Fruit fly (Drosophila melanogaster) whole organism, adult: ENCODE results near the gene capu.

Experiments used
- CG5204 ChIP-seq: fragments of 200-800 bp; sonication (Bioruptor generic); optimal IDR thresholded peaks from 2 replicates; lab custom pipeline; 2016; ENCODE audit warnings: missing biosample characterization, missing genetic modification characterization
- CG7045 ChIP-seq: fragments of 200-800 bp; sonication (Bioruptor generic); optimal IDR thresholded peaks from 2 replicates; lab custom pipeline; 2017; ENCODE audit warnings: missing biosample characterization, mild to moderate bottlenecking, missing genetic modification characterization
- Mnt ChIP-seq: fragments of 200-800 bp; sonication (Bioruptor generic); optimal IDR thresholded peaks from 2 replicates; lab custom pipeline; 2016; ENCODE audit warnings: missing biosample characterization, mild to moderate bottlenecking, missing genetic modification characterization
- bab1 ChIP-seq: fragments of 200-800 bp; sonication (Bioruptor generic); optimal IDR thresholded peaks from 3 replicates; lab custom pipeline; 2019; ENCODE audit warnings: missing biosample characterization, mild to moderate bottlenecking, missing genetic modification characterization, moderate library complexity
- cic ChIP-seq: fragments of 200-800 bp; sonication (Bioruptor generic); optimal IDR thresholded peaks from 2 replicates; lab custom pipeline; 2017; ENCODE audit warnings: missing biosample characterization, mild to moderate bottlenecking, missing genetic modification characterization, moderate library complexity
- cnc ChIP-seq, 2 experiments: fragments of >200 bp; optimal IDR thresholded peaks; 2 replicates each; lab custom pipeline; 2017
- kay ChIP-seq: fragments of 200-800 bp; sonication (Bioruptor generic); peaks from one replicate; lab custom pipeline; 2016; ENCODE audit warnings: missing biosample characterization, missing genetic modification characterization, borderline replicate concordance
- pad ChIP-seq: fragments of 200-800 bp; sonication (Bioruptor generic); optimal IDR thresholded peaks from 3 replicates; lab custom pipeline; 2017; ENCODE audit warnings: missing biosample characterization, missing genetic modification characterization, mild to moderate bottlenecking, moderate library complexity, missing genetic modification reagents

dm6 chr2L:3881164-3881563 is 21.5 kb downstream of the capu start:
- TF ChIP-seq pad (GFP tag; lab: Kevin White, UChicago) (no peak), CG5204 (GFP tag; lab: Kevin White, UChicago) (no peak), cic (GFP tag; lab: Kevin White, UChicago) (no peak), CG7045 (GFP tag; lab: Kevin White, UChicago) (no peak), cnc (optimal IDR thresholded peaks at IDR 0.05; lab: Kevin White, UChicago) (no peak), bab1 (no peak), kay (no peak), Mnt (GFP tag; lab: Kevin White, UChicago) (no peak)
